Worm (Caenorhabditis elegans) whole organism, midembryonic: ENCODE results near the gene T26H5.11.

Source experiments
- klf-2 ChIP-seq: fragments of 200-800 bp; sonication (Bioruptor generic); conservative IDR thresholded peaks from 2 replicates; pipeline ENCODE4 v1.3.6; 2022; ENCODE audit warnings: missing genetic modification reagents, missing genetic modification characterization, missing compliant biosample characterization
- ztf-29 ChIP-seq: fragments of 200-800 bp; sonication (Bioruptor generic); IDR thresholded peaks from 2 replicates; pipeline ENCODE4 v1.3.6; 2022; ENCODE audit warnings: missing genetic modification reagents, missing genetic modification characterization, missing compliant biosample characterization

- TF ChIP-seq klf-2 (GFP tag; lab: Robert Waterston, UW) (no peak), ztf-29 (GFP tag; lab: Robert Waterston, UW) (no peak)
These were observed 49.6 kb upstream of the T26H5.11 start, which contains the start of gene srh-218 for ce11 chrV:15493680-15494079.
